Fruit fly (Drosophila melanogaster): ENCODE results near the gene CG12674.

DNA sequence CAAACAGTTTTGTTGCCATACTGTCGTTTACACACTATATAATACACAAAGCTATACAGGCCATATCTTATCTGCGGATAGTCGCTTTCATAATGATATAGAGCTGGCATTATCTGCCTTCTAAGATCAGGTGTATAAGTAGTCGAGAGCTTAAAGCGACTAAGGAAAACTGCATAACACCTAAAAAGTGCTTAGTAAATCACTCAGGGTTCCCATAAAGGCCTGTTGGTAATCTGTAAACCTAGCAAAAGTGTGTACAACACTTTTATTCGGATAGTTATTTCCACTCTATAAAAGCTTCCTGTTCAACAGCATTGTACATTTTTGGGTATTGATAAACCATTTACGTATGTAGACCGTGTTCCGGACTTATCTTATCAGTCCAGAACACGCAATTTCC, 40.3 kb upstream of the CG12674 start:
- TF ChIP-seq CG12605 (GFP tag; IDR thresholded peaks at IDR 0.05) (no peak), CG8301 (tag; optimal IDR thresholded peaks at IDR 0.05) (no peak), CG8159 (tag; optimal IDR thresholded peaks at IDR 0.05) (no peak), CG9948 (tag; optimal IDR thresholded peaks at IDR 0.05) (no peak), rn (GFP tag; IDR thresholded peaks at IDR 0.05) (no peak), gl (tag; optimal IDR thresholded peaks at IDR 0.05) (no peak), EcR (GFP tag; optimal IDR thresholded peaks at IDR 0.05) (no peak), fd96Ca (GFP tag; IDR thresholded peaks at IDR 0.05) (no peak), D1 (tag; optimal IDR thresholded peaks at IDR 0.05) (no peak), CG13204 (GFP tag; optimal IDR thresholded peaks at IDR 0.05) (no peak), Ets98B (GFP tag; IDR thresholded peaks at IDR 0.05) (no peak), CG17806 (tag; optimal IDR thresholded peaks at IDR 0.05) (no peak)
